Fruit fly (Drosophila melanogaster) whole organism, prepupa: ENCODE data around the gene CG34183.

Source experiments
- CG10631 ChIP-seq: fragments of 200-800 bp; sonication (Bioruptor generic); optimal IDR thresholded peaks from 2 replicates; lab custom pipeline; 2016; ENCODE audit warnings: missing biosample characterization, missing genetic modification characterization
- CG11294 ChIP-seq: fragments of 200-800 bp; sonication (Bioruptor generic); IDR thresholded peaks from 2 replicates; pipeline ENCODE4 v1.3.6; 2022; ENCODE audit warnings: missing biosample characterization, missing genetic modification characterization
- CG11762 ChIP-seq: fragments of 200-800 bp; sonication (Bioruptor generic); optimal IDR thresholded peaks from 3 replicates; lab custom pipeline; 2016; ENCODE audit warnings: missing biosample characterization, missing genetic modification characterization; ENCODE audit not compliant: insufficient read depth
- CG11902 ChIP-seq: fragments of 200-800 bp; sonication (Bioruptor generic); optimal IDR thresholded peaks from 3 replicates; lab custom pipeline; 2016; ENCODE audit warnings: missing biosample characterization, missing genetic modification characterization
- CG1621 ChIP-seq: fragments of 200-800 bp; sonication (Bioruptor generic); optimal IDR thresholded peaks from 3 replicates; lab custom pipeline; 2018; ENCODE audit warnings: missing biosample characterization, mild to moderate bottlenecking, missing genetic modification characterization
- CG16779 ChIP-seq: fragments of 200-800 bp; sonication (Bioruptor generic); optimal IDR thresholded peaks from 3 replicates; lab custom pipeline; 2017; ENCODE audit warnings: missing biosample characterization, mild to moderate bottlenecking, missing genetic modification characterization
- CG3032 ChIP-seq: fragments of 200-800 bp; optimal IDR thresholded peaks from 2 replicates; lab custom pipeline; 2019; ENCODE audit warnings: missing biosample characterization, mild to moderate bottlenecking, missing genetic modification characterization, moderate library complexity
- CG31627 ChIP-seq: fragments of 200-800 bp; sonication (Bioruptor generic); optimal IDR thresholded peaks from 3 replicates; lab custom pipeline; 2016; ENCODE audit warnings: missing biosample characterization, missing genetic modification characterization
- CG34406 ChIP-seq: fragments of 200-800 bp; sonication (Bioruptor generic); optimal IDR thresholded peaks from 3 replicates; lab custom pipeline; 2016; ENCODE audit warnings: missing biosample characterization, missing genetic modification characterization
- CG3919 ChIP-seq: fragments of 200-800 bp; sonication (Bioruptor generic); optimal IDR thresholded peaks from 3 replicates; lab custom pipeline; 2016; ENCODE audit warnings: missing biosample characterization, missing genetic modification characterization
- CG4318 ChIP-seq: fragments of 200-800 bp; sonication (Bioruptor generic); optimal IDR thresholded peaks from 3 replicates; lab custom pipeline; 2017; ENCODE audit warnings: missing biosample characterization, mild to moderate bottlenecking, missing genetic modification characterization
- CG6163 ChIP-seq: fragments of 200-800 bp; sonication (Bioruptor generic); IDR thresholded peaks from 3 replicates; pipeline ENCODE4 v1.3.6; 2022; ENCODE audit warnings: missing biosample characterization, missing genetic modification characterization
- CG6276 ChIP-seq: fragments of 200-800 bp; sonication (Bioruptor generic); optimal IDR thresholded peaks from 2 replicates; lab custom pipeline; 2017; ENCODE audit warnings: missing biosample characterization, mild to moderate bottlenecking, missing genetic modification characterization
- CG6792 ChIP-seq: fragments of 200-800 bp; sonication (Bioruptor generic); optimal IDR thresholded peaks from 3 replicates; lab custom pipeline; 2016; ENCODE audit warnings: missing biosample characterization, missing genetic modification characterization
- CG6808 ChIP-seq: fragments of 200-800 bp; sonication (Bioruptor generic); optimal IDR thresholded peaks from 3 replicates; lab custom pipeline; 2017; ENCODE audit warnings: missing biosample characterization, missing genetic modification characterization, mild to moderate bottlenecking, moderate library complexity, missing genetic modification reagents
- CG6854 ChIP-seq: fragments of 200-800 bp; sonication (Bioruptor generic); optimal IDR thresholded peaks from 2 replicates; lab custom pipeline; 2017; ENCODE audit warnings: missing biosample characterization, mild to moderate bottlenecking, missing genetic modification characterization
- CG7368 ChIP-seq: fragments of 200-800 bp; sonication (Bioruptor generic); optimal IDR thresholded peaks from 3 replicates; lab custom pipeline; 2016; ENCODE audit warnings: missing biosample characterization, missing genetic modification characterization
- CG8119 ChIP-seq: fragments of 200-800 bp; sonication (Bioruptor generic); IDR thresholded peaks from 3 replicates; pipeline ENCODE4 v1.3.6; 2022; ENCODE audit warnings: missing biosample characterization, missing genetic modification characterization
- CG9139 ChIP-seq: fragments of 200-800 bp; sonication (Bioruptor generic); optimal IDR thresholded peaks from 3 replicates; lab custom pipeline; 2017; ENCODE audit warnings: missing biosample characterization, mild to moderate bottlenecking, missing genetic modification characterization
- Eip75B ChIP-seq: fragments of 200-800 bp; sonication (Bioruptor generic); optimal IDR thresholded peaks from 3 replicates; lab custom pipeline; 2016; ENCODE audit warnings: missing biosample characterization, missing genetic modification characterization
- Eip78C ChIP-seq: fragments of 200-800 bp; sonication (Bioruptor generic); peaks from one replicate; lab custom pipeline; 2016; ENCODE audit warnings: missing biosample characterization, missing genetic modification characterization
- Eip93F ChIP-seq: fragments of 200-800 bp; sonication (Bioruptor generic); optimal IDR thresholded peaks from 2 replicates; lab custom pipeline; 2016; ENCODE audit warnings: missing biosample characterization, mild to moderate bottlenecking, missing genetic modification characterization
- Ets21C ChIP-seq: fragments of 200-800 bp; sonication (Bioruptor generic); optimal IDR thresholded peaks from 3 replicates; lab custom pipeline; 2016; ENCODE audit warnings: missing biosample characterization, missing genetic modification characterization
- Gug ChIP-seq: fragments of 200-800 bp; sonication (Bioruptor generic); IDR thresholded peaks from 2 replicates; pipeline ENCODE4 v1.3.6; 2022; ENCODE audit warnings: missing biosample characterization, missing genetic modification characterization
- Lpt ChIP-seq: fragments of 200-800 bp; sonication (Bioruptor generic); optimal IDR thresholded peaks from 3 replicates; lab custom pipeline; 2016; ENCODE audit warnings: missing biosample characterization, missing genetic modification characterization
- Met ChIP-seq: fragments of 200-800 bp; sonication (Bioruptor generic); optimal IDR thresholded peaks from 3 replicates; lab custom pipeline; 2016; ENCODE audit warnings: missing biosample characterization, missing genetic modification characterization
- OdsH ChIP-seq: fragments of 200-800 bp; sonication (Bioruptor generic); optimal IDR thresholded peaks from 3 replicates; lab custom pipeline; 2016; ENCODE audit warnings: missing biosample characterization, missing genetic modification characterization
- Smox ChIP-seq: fragments of 200-800 bp; sonication (Bioruptor generic); optimal IDR thresholded peaks from 3 replicates; lab custom pipeline; 2016; ENCODE audit warnings: missing biosample characterization, missing genetic modification characterization
- Sox102F ChIP-seq: fragments of 200-800 bp; sonication (Bioruptor generic); optimal IDR thresholded peaks from 2 replicates; lab custom pipeline; 2016; ENCODE audit warnings: missing biosample characterization, mild to moderate bottlenecking, missing genetic modification characterization
- Sox14 ChIP-seq: fragments of 200-800 bp; sonication (Bioruptor generic); optimal IDR thresholded peaks from 3 replicates; lab custom pipeline; 2016; ENCODE audit warnings: missing biosample characterization, missing genetic modification characterization
- Sox15 ChIP-seq: fragments of 200-800 bp; sonication (Bioruptor generic); optimal IDR thresholded peaks from 3 replicates; lab custom pipeline; 2016; ENCODE audit warnings: missing biosample characterization, missing genetic modification characterization
- achi ChIP-seq: fragments of 200-800 bp; sonication (Bioruptor generic); optimal IDR thresholded peaks from 3 replicates; lab custom pipeline; 2016; ENCODE audit warnings: missing biosample characterization, missing genetic modification characterization
- acj6 ChIP-seq: fragments of 200-800 bp; sonication (Bioruptor generic); optimal IDR thresholded peaks from 3 replicates; lab custom pipeline; 2016; ENCODE audit warnings: missing biosample characterization, missing genetic modification characterization
- cyc ChIP-seq: fragments of 200-800 bp; sonication (Bioruptor generic); optimal IDR thresholded peaks from 3 replicates; lab custom pipeline; 2016; ENCODE audit warnings: missing biosample characterization, missing genetic modification characterization
- dac ChIP-seq: fragments of 200-800 bp; sonication (Bioruptor generic); optimal IDR thresholded peaks from 2 replicates; lab custom pipeline; 2017; ENCODE audit warnings: missing biosample characterization, mild to moderate bottlenecking, missing genetic modification characterization
- dsx ChIP-seq: fragments of 200-800 bp; optimal IDR thresholded peaks from 3 replicates; lab custom pipeline; 2019; ENCODE audit warnings: missing biosample characterization, mild to moderate bottlenecking, missing genetic modification characterization, moderate library complexity; ENCODE audit not compliant: poor library complexity, severe bottlenecking
- eg ChIP-seq: fragments of 200-800 bp; sonication (Bioruptor generic); IDR thresholded peaks from 3 replicates; pipeline ENCODE4 v1.3.6; 2022; ENCODE audit warnings: missing biosample characterization, missing genetic modification characterization
- esn ChIP-seq: fragments of 200-800 bp; sonication (Bioruptor generic); optimal IDR thresholded peaks from 2 replicates; lab custom pipeline; 2016; ENCODE audit warnings: missing biosample characterization, mild to moderate bottlenecking, missing genetic modification characterization, moderate library complexity
- fd59A ChIP-seq: fragments of 200-800 bp; sonication (Bioruptor generic); optimal IDR thresholded peaks from 2 replicates; lab custom pipeline; 2017; ENCODE audit warnings: missing biosample characterization, mild to moderate bottlenecking, missing genetic modification characterization, missing genetic modification reagents
- fd85E ChIP-seq: fragments of 200-800 bp; sonication (Bioruptor generic); optimal IDR thresholded peaks from 3 replicates; lab custom pipeline; 2016; ENCODE audit warnings: missing biosample characterization, missing genetic modification characterization
- fkh ChIP-seq: fragments of 200-800 bp; sonication (Bioruptor generic); optimal IDR thresholded peaks from 3 replicates; lab custom pipeline; 2017; ENCODE audit warnings: missing biosample characterization, mild to moderate bottlenecking, missing genetic modification characterization, moderate library complexity
- lz ChIP-seq: fragments of 200-800 bp; sonication (Bioruptor generic); optimal IDR thresholded peaks from 3 replicates; lab custom pipeline; 2016; ENCODE audit warnings: missing biosample characterization, missing genetic modification characterization
- net ChIP-seq: fragments of 200-800 bp; sonication (Bioruptor generic); optimal IDR thresholded peaks from 3 replicates; lab custom pipeline; 2016; ENCODE audit warnings: missing biosample characterization, missing genetic modification characterization
- pdm3 ChIP-seq: fragments of 200-800 bp; sonication (Bioruptor generic); optimal IDR thresholded peaks from 3 replicates; lab custom pipeline; 2016; ENCODE audit warnings: missing biosample characterization, missing genetic modification characterization
- salr ChIP-seq, 2 experiments: fragments of 200-800 bp; sonication (Bioruptor generic); optimal IDR thresholded peaks; 3 replicates each; lab custom pipeline; 2016 to 2018; ENCODE audit warnings: missing biosample characterization in 2 of 2, missing genetic modification characterization in 2 of 2, mild to moderate bottlenecking in 1 of 2
- spab ChIP-seq: fragments of 200-800 bp; sonication (Bioruptor generic); optimal IDR thresholded peaks from 2 replicates; lab custom pipeline; 2017; ENCODE audit warnings: missing biosample characterization, mild to moderate bottlenecking, missing genetic modification characterization, missing genetic modification reagents
- ss ChIP-seq, 2 experiments: fragments of 200-800 bp; sonication (Bioruptor generic); optimal IDR thresholded peaks; 2 replicates in 1 of 2; 3 replicates in 1 of 2; lab custom pipeline; 2017 to 2018; ENCODE audit warnings: mild to moderate bottlenecking in 2 of 2, missing biosample characterization in 2 of 2, missing genetic modification characterization in 2 of 2, moderate library complexity in 1 of 2
- svp ChIP-seq: fragments of 200-800 bp; sonication (Bioruptor generic); peaks from one replicate; lab custom pipeline; 2016; ENCODE audit warnings: missing biosample characterization, missing genetic modification characterization
- topi ChIP-seq: fragments of 200-800 bp; sonication (Bioruptor generic); optimal IDR thresholded peaks from 3 replicates; lab custom pipeline; 2016; ENCODE audit warnings: missing biosample characterization, missing genetic modification characterization

Gene CG34183

dm6 chr2L:9890576-9890975 is at the start of gene CG34183, which contains the start of gene CG4537:
Gene CG34183, minus strand, starts transcription at chr2L:9890772.
Gene CG4537, plus strand, starts transcription at chr2L:9890885.
- TF ChIP-seq Sox15 (GFP tag; lab: Kevin White, UChicago) = no peak
- no peak for TF ChIP-seq spab (GFP tag; lab: Kevin White, UChicago)
- TF ChIP-seq esn = peak; percentile 27
- peak; percentile 57 for TF ChIP-seq fkh (GFP tag; lab: Kevin White, UChicago)
- TF ChIP-seq, all 60 proteins: peak for 2

- TF ChIP-seq CG16779 (tag; lab: Kevin White, UChicago) (no peak), Sox15 (GFP tag; lab: Kevin White, UChicago) (no peak), achi (no peak), fd85E (no peak), CG9139 (GFP tag; lab: Kevin White, UChicago) (no peak), net (peak; percentile 39), esn (peak; percentile 58), CG11294 (no peak), CG31627 (GFP tag; lab: Kevin White, UChicago) (peak; percentile 35), fd59A (peak; percentile 19), Met (no peak), dsx (no peak), CG3032 (tag; lab: Kevin White, UChicago) (no peak), CG3919 (GFP tag; lab: Kevin White, UChicago) (peak; percentile 61), Sox102F (GFP tag; lab: Kevin White, UChicago) (no peak), Lpt (GFP tag; lab: Kevin White, UChicago) (no peak), CG6854 (no peak), CG34406 (GFP tag; lab: Kevin White, UChicago) (no peak), Smox (GFP tag; lab: Kevin White, UChicago) (no peak), dac (GFP tag; lab: Kevin White, UChicago) (no peak), fkh (GFP tag; lab: Kevin White, UChicago) (no peak), svp (GFP tag; lab: Kevin White, UChicago) (no peak), CG1621 (tag; lab: Kevin White, UChicago) (no peak), CG6163 (GFP tag; lab: Robert Waterston, UW) (0 out of 3 replicates have a peak, but pooled peaks have one; percentile 29), topi (GFP tag; lab: Kevin White, UChicago) (peak; percentile 40), OdsH (no peak), spab (GFP tag; lab: Kevin White, UChicago) (no peak), lz (GFP tag; lab: Kevin White, UChicago) (peak; percentile 42), CG7368 (GFP tag; lab: Kevin White, UChicago) (peak; percentile 18), CG4318 (GFP tag; lab: Kevin White, UChicago) (no peak), CG11902 (GFP tag; lab: Kevin White, UChicago) (no peak), CG6276 (GFP tag; lab: Kevin White, UChicago) (no peak), cyc (GFP tag; lab: Kevin White, UChicago) (peak; percentile 42), salr (GFP tag; optimal IDR thresholded peaks at IDR 0.05; lab: Kevin White, UChicago) (no peak), CG6808 (GFP tag; lab: Kevin White, UChicago) (no peak), CG10631 (GFP tag; lab: Kevin White, UChicago) (no peak), eg (GFP tag; lab: Robert Waterston, UW) (peak; percentile 56; the same call in 1 of the 3 replicates), Gug (GFP tag; lab: Robert Waterston, UW) (no peak), ss (GFP tag; optimal IDR thresholded peaks at IDR 0.05; lab: Kevin White, UChicago) (no peak), Eip93F (GFP tag; lab: Kevin White, UChicago) (no peak), CG6792 (GFP tag; lab: Kevin White, UChicago) (no peak), acj6 (GFP tag; lab: Kevin White, UChicago) (no peak), CG11762 (GFP tag; lab: Kevin White, UChicago) (peak; percentile 29), pdm3 (no peak), Sox14 (peak; percentile 2), Ets21C (GFP tag; lab: Kevin White, UChicago) (no peak), Eip75B (GFP tag; lab: Kevin White, UChicago) (no peak), CG8119 (no peak), Eip78C (peak; percentile 74)
Observed at dm6 chr2L:9938631-9939256, 48.2 kb upstream of the CG34183 start, which contains the start of the genes Datp and CG4619. Gene Datp, minus strand, starts transcription at chr2L:9938790. Gene CG4619, plus strand, starts transcription at chr2L:9938863.
